Worm (Caenorhabditis elegans): Measurements from ENCODE around the gene H20E11.2.

H20E11.2 gene

DNA sequence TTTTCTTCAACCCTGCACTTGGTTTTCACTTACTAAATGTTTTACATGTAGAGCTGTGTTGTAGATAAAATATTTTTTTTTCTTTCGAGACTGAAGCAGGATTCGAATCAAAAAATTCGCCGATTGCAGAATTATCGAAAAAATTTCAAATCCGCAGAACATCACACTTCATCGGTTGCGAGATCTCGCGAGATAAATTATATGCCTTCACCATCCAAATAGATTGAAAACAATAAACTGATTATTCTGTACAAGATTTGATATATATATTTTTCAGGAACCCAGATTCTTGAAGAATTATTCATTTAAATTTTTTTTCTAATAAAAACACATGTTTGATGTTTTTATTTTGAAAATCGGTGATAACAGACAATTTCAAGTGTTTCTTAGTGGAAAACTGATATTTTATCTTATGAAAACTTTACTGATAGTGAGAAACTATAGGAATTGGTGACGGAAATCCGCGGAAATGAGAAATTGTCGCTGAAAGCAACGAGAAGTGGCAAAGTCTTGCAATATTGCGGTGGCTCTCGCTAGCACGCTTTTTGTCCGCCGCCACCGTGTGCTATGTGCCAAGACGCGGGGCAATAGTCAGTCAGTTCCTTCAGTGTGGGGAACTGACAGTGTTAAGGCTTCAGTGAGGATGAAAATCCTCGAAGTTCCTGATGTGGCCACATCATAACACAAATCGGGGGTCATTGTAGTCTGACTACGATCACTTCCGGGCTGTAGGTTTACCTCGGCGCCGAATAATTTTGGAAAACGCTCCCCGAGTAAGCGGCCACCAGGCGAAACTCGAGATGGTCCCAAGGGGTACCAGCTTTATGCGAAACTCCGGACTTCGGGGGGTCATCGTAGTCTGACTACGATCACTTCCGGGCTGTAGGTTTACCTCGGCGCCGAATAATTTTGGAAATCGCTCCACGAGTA lies 34.9 kb upstream of the H20E11.2 start (continued):
- TF ChIP-seq mxl-2 (GFP tag; conservative IDR thresholded peaks at IDR 0.05): no peak
- no peak for TF ChIP-seq madf-9 (GFP tag; conservative IDR thresholded peaks at IDR 0.05)
- peak; percentile 54 for TF ChIP-seq T20F7.1 (GFP tag; optimal IDR thresholded peaks at IDR 0.05)
- 0 out of 2 replicates have a peak, but pooled peaks have one; percentile 56 for TF ChIP-seq F44E2.7 (GFP tag; IDR thresholded peaks at IDR 0.05)
- TF ChIP-seq zfp-3 (GFP tag; conservative IDR thresholded peaks at IDR 0.05): peak; percentile 63
- TF ChIP-seq nhr-111 (GFP tag; optimal IDR thresholded peaks at IDR 0.05): no peak
- peak; percentile 76 for TF ChIP-seq set-16 (GFP tag; IDR thresholded peaks at IDR 0.05)
- no peak for TF ChIP-seq pqm-1 (tag; optimal IDR thresholded peaks at IDR 0.05)
- no peak for TF ChIP-seq F26F4.8 (GFP tag; conservative IDR thresholded peaks at IDR 0.05)
- peak in 1 of 2 experiments; percentile 48 for TF ChIP-seq lsy-2 (tag; optimal IDR thresholded peaks at IDR 0.05)
- no peak for TF ChIP-seq mdl-1 (tag; optimal IDR thresholded peaks at IDR 0.05)
- TF ChIP-seq mes-2 (tag; optimal IDR thresholded peaks at IDR 0.05; ENCODE audit: poor library complexity, severe bottlenecking): peak; percentile 29
- TF ChIP-seq egl-27 (tag; optimal IDR thresholded peaks at IDR 0.05): no peak
- TF ChIP-seq R02D3.7 (tag; optimal IDR thresholded peaks at IDR 0.05): no peak
- no peak for TF ChIP-seq gei-8 (GFP tag; optimal IDR thresholded peaks at IDR 0.05)
- TF ChIP-seq hif-1 (tag; optimal IDR thresholded peaks at IDR 0.05): no peak
- TF ChIP-seq ceh-82 (tag; optimal IDR thresholded peaks at IDR 0.05): no peak
- TF ChIP-seq Y5F2A.4 (GFP tag; optimal IDR thresholded peaks at IDR 0.05): no peak
- TF ChIP-seq nhr-28 (tag; optimal IDR thresholded peaks at IDR 0.05): no peak
- no peak for TF ChIP-seq ZK546.5 (tag; optimal IDR thresholded peaks at IDR 0.05)
- TF ChIP-seq tag-97 (GFP tag; IDR thresholded peaks at IDR 0.05): no peak
- no peak for TF ChIP-seq ces-1 (GFP tag; optimal IDR thresholded peaks at IDR 0.05)
- TF ChIP-seq T26A8.4 (GFP tag; IDR thresholded peaks at IDR 0.05): no peak; the same call in 1 of the 2 replicates
- peak; percentile 35 for TF ChIP-seq mep-1 (tag; optimal IDR thresholded peaks at IDR 0.05)
- peak; percentile 72 for TF ChIP-seq nhr-102 (tag; optimal IDR thresholded peaks at IDR 0.05)

DNA sequence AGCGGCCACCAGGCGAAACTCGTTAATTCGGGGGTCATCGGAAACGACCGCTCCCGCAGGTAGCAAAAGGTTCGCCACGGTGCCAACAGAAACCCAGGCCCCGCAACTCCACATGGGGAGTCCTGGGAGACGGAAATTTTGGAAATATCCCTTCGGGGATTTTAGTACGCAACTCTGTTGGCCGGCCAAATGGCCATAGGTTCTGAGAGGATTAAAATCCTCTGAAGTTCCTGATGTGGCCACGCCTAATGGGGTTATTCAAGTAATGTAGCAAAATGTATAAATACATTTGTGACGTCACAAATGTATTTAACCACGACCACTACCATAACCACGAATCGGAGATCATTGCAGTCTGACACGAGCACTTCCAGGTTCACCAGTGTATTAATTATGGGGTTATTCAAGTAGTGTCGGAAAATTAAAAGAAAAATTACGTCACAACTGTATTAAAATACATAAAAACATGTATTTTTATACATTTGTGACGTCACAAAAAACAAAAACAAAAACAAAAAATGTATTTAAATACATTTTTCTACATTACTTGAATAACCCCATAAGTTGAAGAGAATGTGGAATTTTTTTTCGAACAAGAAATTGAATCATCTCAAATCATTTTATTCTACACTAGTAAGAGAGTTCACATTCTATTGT lies 34.1 kb upstream of the H20E11.2 start:
- TF ChIP-seq ctbp-1 (GFP tag; IDR thresholded peaks at IDR 0.05): no peak
- TF ChIP-seq hmg-1.1 (GFP tag; IDR thresholded peaks at IDR 0.05): no peak
- no peak for TF ChIP-seq daf-16 (GFP tag; optimal IDR thresholded peaks at IDR 0.05)
- peak; percentile 3 for TF ChIP-seq daf-16 (tag; optimal IDR thresholded peaks at IDR 0.05)
- TF ChIP-seq duxl-1 (tag; optimal IDR thresholded peaks at IDR 0.05; ENCODE audit: poor library complexity): peak; percentile 21
- TF ChIP-seq lin-38 (GFP tag; IDR thresholded peaks at IDR 0.05): peak; percentile 35; the same call in 1 of the 2 replicates
- no peak for TF ChIP-seq ama-1 (optimal IDR thresholded peaks at IDR 0.05)
- TF ChIP-seq nhr-111 (GFP tag; optimal IDR thresholded peaks at IDR 0.05): no peak
- no peak for TF ChIP-seq ztf-7 (tag; optimal IDR thresholded peaks at IDR 0.05)
- peak; percentile 17; the same call in 1 of the 2 replicates for TF ChIP-seq T26A8.4 (GFP tag; IDR thresholded peaks at IDR 0.05)
- TF ChIP-seq hif-1 (tag; optimal IDR thresholded peaks at IDR 0.05): no peak
- no peak for TF ChIP-seq ZK546.5 (tag; optimal IDR thresholded peaks at IDR 0.05)
- TF ChIP-seq saeg-2 (GFP tag; IDR thresholded peaks at IDR 0.05): no peak
- no peak for TF ChIP-seq pqm-1 (tag; optimal IDR thresholded peaks at IDR 0.05)
- peak; percentile 82 for TF ChIP-seq F49E8.2 (tag; optimal IDR thresholded peaks at IDR 0.05; ENCODE audit: borderline replicate concordance)
- TF ChIP-seq snpc-1.2 (GFP tag; IDR thresholded peaks at IDR 0.05): peak; percentile 91
- TF ChIP-seq unc-62 (GFP tag; optimal IDR thresholded peaks at IDR 0.05 in 1 of 2): peak in 1 of 2 experiments; percentile 70
- no peak for TF ChIP-seq unc-62 (tag; optimal IDR thresholded peaks at IDR 0.05)
